Worm (Caenorhabditis elegans) whole organism, late embryonic: Measurements from ENCODE around the gene nhr-210.
A peak's percentile ranks its signal among the peaks of the same experiment; 100 is the strongest.

Experiments used
- C38D4.7 ChIP-seq: fragments of 200-800 bp; sonication (Bioruptor generic); optimal IDR thresholded peaks from 2 replicates; lab custom pipeline; 2018; ENCODE audit warnings: mild to moderate bottlenecking, missing genetic modification characterization, moderate library complexity, missing compliant biosample characterization
- K02D7.2 ChIP-seq: sonication (generic microtip); optimal IDR thresholded peaks from 2 replicates; lab custom pipeline; 2017; ENCODE audit warnings: mild to moderate bottlenecking, missing genetic modification characterization, missing compliant biosample characterization
- T23F11.4 ChIP-seq: fragments of 200-800 bp; sonication (Bioruptor generic); optimal IDR thresholded peaks from 2 replicates; lab custom pipeline; 2018; ENCODE audit warnings: mild to moderate bottlenecking, missing genetic modification characterization, missing compliant biosample characterization
- ceh-14 ChIP-seq: sonication (generic microtip); optimal IDR thresholded peaks from 2 replicates; lab custom pipeline; 2016; ENCODE audit warnings: missing genotype, missing genetic modification characterization, missing compliant biosample characterization
- ceh-19 ChIP-seq: fragments of 200-800 bp; sonication (Bioruptor generic); optimal IDR thresholded peaks from 2 replicates; lab custom pipeline; 2018; ENCODE audit warnings: mild to moderate bottlenecking, missing genetic modification characterization, missing compliant biosample characterization
- ceh-30 ChIP-seq: fragments of 150-350 bp; optimal IDR thresholded peaks from 2 replicates; lab custom pipeline; 2014; ENCODE audit warnings: missing biosample characterization, missing genetic modification characterization
- ceh-31 ChIP-seq: sonication (generic microtip); optimal IDR thresholded peaks from 2 replicates; lab custom pipeline; 2016; ENCODE audit warnings: missing genetic modification characterization, missing compliant biosample characterization
- ceh-34 ChIP-seq: sonication (generic microtip); optimal IDR thresholded peaks from 2 replicates; lab custom pipeline; 2016; ENCODE audit warnings: mild to moderate bottlenecking, missing genetic modification characterization, missing compliant biosample characterization
- ceh-45 ChIP-seq: fragments of 200-800 bp; sonication (Bioruptor generic); IDR thresholded peaks from 2 replicates; pipeline ENCODE4 v1.3.6; 2022; ENCODE audit warnings: missing genetic modification reagents, missing genetic modification characterization, missing compliant biosample characterization
- ceh-48 ChIP-seq: sonication (generic microtip); optimal IDR thresholded peaks from 2 replicates; lab custom pipeline; 2016; ENCODE audit warnings: missing genetic modification characterization, inconsistent platforms, missing compliant biosample characterization
- ceh-6 ChIP-seq: fragments of 200-800 bp; sonication (Bioruptor generic); optimal IDR thresholded peaks from 2 replicates; lab custom pipeline; 2018; ENCODE audit warnings: mild to moderate bottlenecking, missing genetic modification characterization, missing compliant biosample characterization
- ceh-9 ChIP-seq: sonication (generic microtip); optimal IDR thresholded peaks from 2 replicates; lab custom pipeline; 2016; ENCODE audit warnings: mild to moderate bottlenecking, missing genetic modification characterization, inconsistent platforms, missing compliant biosample characterization
- elt-2 ChIP-seq: sonication (generic microtip); optimal IDR thresholded peaks from 2 replicates; lab custom pipeline; 2016; ENCODE audit warnings: missing genetic modification reagents, missing genetic modification characterization, missing compliant biosample characterization
- ets-4 ChIP-seq: sonication (generic microtip); optimal IDR thresholded peaks from 2 replicates; lab custom pipeline; 2016; ENCODE audit warnings: missing genetic modification characterization, missing compliant biosample characterization
- eyg-1 ChIP-seq: sonication (generic microtip); optimal IDR thresholded peaks from 2 replicates; lab custom pipeline; 2016; ENCODE audit warnings: missing genotype, missing genetic modification characterization, missing compliant biosample characterization
- fkh-10 ChIP-seq: fragments of 150-350 bp; optimal IDR thresholded peaks from 2 replicates; lab custom pipeline; 2014; ENCODE audit warnings: missing biosample characterization, missing genetic modification reagents, missing genetic modification characterization
- gmeb-2 ChIP-seq: sonication (generic microtip); optimal IDR thresholded peaks from 2 replicates; lab custom pipeline; 2016; ENCODE audit warnings: missing genetic modification characterization, inconsistent platforms, missing compliant biosample characterization
- hlh-30 ChIP-seq: sonication (generic microtip); optimal IDR thresholded peaks from 2 replicates; lab custom pipeline; 2017; ENCODE audit warnings: antibody characterized with exemption, missing genetic modification characterization, missing compliant biosample characterization; ENCODE audit not compliant: insufficient read depth
- mec-3 ChIP-seq: sonication (generic microtip); optimal IDR thresholded peaks from 2 replicates; lab custom pipeline; 2016; ENCODE audit warnings: borderline replicate concordance, missing genetic modification characterization, missing compliant biosample characterization
- nfya-1 ChIP-seq: sonication (generic microtip); optimal IDR thresholded peaks from 2 replicates; lab custom pipeline; 2017; ENCODE audit warnings: missing genetic modification characterization, mild to moderate bottlenecking, missing compliant biosample characterization, antibody characterized with exemption, moderate library complexity
- nhr-11 ChIP-seq: fragments of 150-350 bp; optimal IDR thresholded peaks from 2 replicates; lab custom pipeline; 2014; ENCODE audit warnings: missing biosample characterization, missing genetic modification characterization
- nhr-232 ChIP-seq: sonication (generic microtip); optimal IDR thresholded peaks from 2 replicates; lab custom pipeline; 2016; ENCODE audit warnings: missing genetic modification characterization, missing compliant biosample characterization
- npax-4 ChIP-seq: sonication (generic microtip); optimal IDR thresholded peaks from 2 replicates; lab custom pipeline; 2016; ENCODE audit warnings: missing genetic modification characterization, missing compliant biosample characterization
- odd-2 ChIP-seq: sonication (generic microtip); optimal IDR thresholded peaks from 2 replicates; lab custom pipeline; 2017; ENCODE audit warnings: antibody characterized with exemption, mild to moderate bottlenecking, missing genetic modification characterization, missing compliant biosample characterization
- pax-1 ChIP-seq: fragments of 150-350 bp; optimal IDR thresholded peaks from 2 replicates; lab custom pipeline; 2014; ENCODE audit warnings: missing biosample characterization, missing genetic modification characterization
- pha-2 ChIP-seq: sonication (generic microtip); optimal IDR thresholded peaks from 2 replicates; lab custom pipeline; 2017; ENCODE audit warnings: mild to moderate bottlenecking, missing genetic modification characterization, missing compliant biosample characterization
- pha-4 ChIP-seq: fragments of 150-350 bp; optimal IDR thresholded peaks from 2 replicates; lab custom pipeline; 2018; ENCODE audit warnings: missing biosample characterization, missing genetic modification reagents, missing genetic modification characterization
- pqm-1 ChIP-seq: sonication (generic microtip); optimal IDR thresholded peaks from 2 replicates; lab custom pipeline; 2016; ENCODE audit warnings: missing genetic modification characterization, missing compliant biosample characterization
- sox-2 ChIP-seq: fragments of 200-800 bp; sonication (Bioruptor generic); IDR thresholded peaks from 2 replicates; pipeline ENCODE4 v1.3.6; 2022; ENCODE audit warnings: missing genetic modification reagents, missing genetic modification characterization, missing compliant biosample characterization
- sox-4 ChIP-seq: sonication (generic microtip); optimal IDR thresholded peaks from 2 replicates; lab custom pipeline; 2017; ENCODE audit warnings: mild to moderate bottlenecking, missing genetic modification characterization, inconsistent platforms, missing compliant biosample characterization
- syd-9 ChIP-seq: sonication (generic microtip); optimal IDR thresholded peaks from 2 replicates; lab custom pipeline; 2016; ENCODE audit warnings: mild to moderate bottlenecking, missing genetic modification characterization, moderate library complexity, missing compliant biosample characterization
- tbx-7 ChIP-seq: sonication (generic microtip); optimal IDR thresholded peaks from 2 replicates; lab custom pipeline; 2016; ENCODE audit warnings: missing genotype, missing genetic modification characterization, missing compliant biosample characterization
- ttx-3 ChIP-seq: sonication (generic microtip); optimal IDR thresholded peaks from 2 replicates; lab custom pipeline; 2016; ENCODE audit warnings: missing genetic modification reagents, missing genetic modification characterization, missing compliant biosample characterization
- unc-3 ChIP-seq, 2 experiments: fragments of 200-800 bp in 1 of 2; sonication (Bioruptor generic) in 1 of 2; sonication (generic microtip) in 1 of 2; conservative IDR thresholded peaks in 1 of 2; optimal IDR thresholded peaks in 1 of 2; 2 replicates each; pipeline versions ENCODE4 v1.3.6 to Lab custom; 2016 to 2022; ENCODE audit warnings: missing compliant biosample characterization in 2 of 2, missing genetic modification characterization in 2 of 2, missing genetic modification reagents in 1 of 2
- unc-42 ChIP-seq: sonication (generic microtip); optimal IDR thresholded peaks from 2 replicates; lab custom pipeline; 2016; ENCODE audit warnings: missing genotype, missing genetic modification characterization, missing compliant biosample characterization
- unc-55 ChIP-seq: sonication (generic microtip); optimal IDR thresholded peaks from 2 replicates; lab custom pipeline; 2017; ENCODE audit warnings: missing biosample characterization, missing genetic modification reagents, missing genetic modification characterization
- unc-86 ChIP-seq: sonication (generic microtip); optimal IDR thresholded peaks from 2 replicates; lab custom pipeline; 2016; ENCODE audit warnings: missing genetic modification characterization, missing compliant biosample characterization

The nhr-210 gene

DNA sequence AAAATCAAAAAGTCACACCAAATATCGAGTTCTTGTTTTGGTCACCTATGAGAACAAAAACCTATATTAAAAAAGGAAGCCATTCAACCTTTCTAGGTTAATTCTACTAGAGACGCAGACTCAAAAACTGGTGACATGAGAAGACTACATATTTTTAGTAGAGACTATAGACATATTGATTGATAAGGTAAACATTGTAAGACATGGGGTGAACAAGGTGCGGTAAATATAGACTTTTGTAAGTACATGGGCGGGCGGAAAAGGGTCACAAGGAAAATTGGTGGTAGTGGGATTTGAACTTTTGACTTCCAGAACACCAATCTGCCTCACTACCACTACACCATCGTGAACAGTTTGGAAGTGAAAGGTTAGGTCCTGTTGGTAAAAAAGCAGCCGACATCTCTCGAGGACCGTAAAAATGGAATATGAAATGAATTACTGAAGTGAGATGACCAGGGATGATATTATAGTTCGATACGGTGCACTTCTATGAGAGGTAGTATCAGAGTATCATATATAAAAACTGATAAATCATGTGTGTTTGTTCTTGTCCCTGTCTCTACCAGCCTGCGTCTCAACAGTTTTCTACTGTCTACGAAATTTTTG, 35.0 kb downstream of the nhr-210 start, which contains the start of gene nhr-212:
Gene nhr-212 (plus strand): TSS at position 573 of the 606 bp plus-strand sequence.
- no peak for TF ChIP-seq gmeb-2
- no peak for TF ChIP-seq tbx-7
- TF ChIP-seq nhr-232 (tag; lab: Kevin White, UChicago) = no peak
- no peak for TF ChIP-seq unc-3 (GFP tag; conservative IDR thresholded peaks at IDR 0.05; lab: Robert Waterston, UW)
- TF ChIP-seq unc-3 (tag; optimal IDR thresholded peaks at IDR 0.05; lab: Kevin White, UChicago) = no peak
- TF ChIP-seq odd-2 (tag; lab: Kevin White, UChicago) = no peak
- TF ChIP-seq ceh-48 (tag; lab: Kevin White, UChicago) = no peak

DNA sequence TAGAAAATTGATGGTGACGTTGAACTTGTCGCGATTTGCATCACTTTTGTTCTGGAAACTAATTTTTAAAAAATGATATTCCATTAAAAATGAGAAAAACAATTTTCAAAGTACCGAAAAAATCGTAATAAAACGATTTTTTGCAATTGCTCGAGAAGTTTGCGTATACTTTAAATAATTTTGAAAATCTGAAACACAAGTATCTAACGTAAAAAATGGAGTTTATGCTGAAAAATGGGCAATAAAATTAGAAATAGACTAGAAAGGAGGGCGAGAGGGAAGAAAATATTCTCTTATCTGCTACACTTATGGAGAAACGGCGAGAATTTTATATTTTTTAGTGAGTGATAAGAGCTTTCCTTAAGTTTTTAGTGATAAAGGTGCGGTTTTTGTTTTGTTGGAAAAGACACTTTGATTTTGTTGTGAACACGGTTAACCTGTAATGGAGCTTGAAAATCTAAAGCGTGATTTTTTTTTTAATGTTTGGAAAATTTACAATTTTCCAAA, 36.0 kb downstream of the nhr-210 start, which contains the start of gene nhr-130:
Gene nhr-130 (minus strand): TSS at position 51 of the 507 bp plus-strand sequence.
- no peak for TF ChIP-seq ceh-45 (GFP tag; lab: Robert Waterston, UW)
- no peak for TF ChIP-seq nfya-1 (tag; lab: Kevin White, UChicago)
- no peak for TF ChIP-seq npax-4 (tag; lab: Kevin White, UChicago)
- peak; percentile 59 for TF ChIP-seq elt-2 (tag; lab: Kevin White, UChicago)
- no peak for TF ChIP-seq hlh-30 (tag; lab: Kevin White, UChicago)
- no peak for TF ChIP-seq fkh-10 (GFP tag; lab: Kevin White, UChicago)
- no peak for TF ChIP-seq ceh-34 (tag; lab: Kevin White, UChicago)
- TF ChIP-seq unc-3 (GFP tag; conservative IDR thresholded peaks at IDR 0.05; lab: Robert Waterston, UW) = no peak
- TF ChIP-seq unc-3 (tag; optimal IDR thresholded peaks at IDR 0.05; lab: Kevin White, UChicago) = no peak
- TF ChIP-seq, all 69 proteins: peak for 1

DNA sequence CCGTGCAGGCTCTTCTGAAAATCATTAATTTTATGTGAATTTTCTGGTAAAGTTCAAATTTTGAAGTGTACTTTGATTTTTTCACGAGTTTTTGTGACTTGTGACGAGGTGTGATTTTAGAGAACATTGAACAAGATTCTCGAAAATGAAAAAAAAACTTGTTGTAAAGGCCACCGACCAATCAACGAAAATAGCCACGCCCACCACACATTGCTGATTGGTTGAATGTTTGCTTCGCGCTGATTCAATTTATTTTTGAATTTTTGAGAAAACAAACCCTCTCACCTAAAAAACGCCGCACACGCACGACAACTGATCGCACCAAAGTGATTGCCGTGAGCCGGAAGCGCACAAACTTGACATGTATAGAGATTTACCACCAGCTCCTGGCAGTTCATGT, 36.5 kb downstream of the nhr-210 start:
- no peak for TF ChIP-seq ets-4 (tag; lab: Kevin White, UChicago)
- TF ChIP-seq nfya-1 (tag; lab: Kevin White, UChicago) = peak; percentile 34
- TF ChIP-seq, all 69 proteins: peak for 1

DNA sequence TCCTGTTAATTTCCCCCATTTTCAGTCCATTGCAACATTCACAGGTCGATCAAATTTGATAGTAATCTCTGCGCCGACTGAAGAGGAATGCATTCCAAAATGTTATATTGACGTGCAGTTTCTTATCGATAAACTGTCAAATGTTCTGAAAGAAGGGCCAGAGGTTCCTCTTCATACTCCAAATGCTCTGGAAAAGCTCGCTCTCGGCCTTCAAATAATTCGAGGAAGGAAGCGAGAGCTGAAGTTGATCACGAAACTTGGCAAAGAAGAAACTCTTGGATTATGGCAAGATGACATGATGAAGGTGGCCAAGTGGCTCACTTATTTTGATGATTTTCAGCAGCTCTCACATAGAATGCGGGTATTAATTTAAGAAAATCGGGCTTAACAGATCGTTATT, 40.3 kb downstream of the nhr-210 start:
- TF ChIP-seq pax-1 (no peak), pha-2 (tag; lab: Kevin White, UChicago) (no peak), ceh-30 (no peak), syd-9 (tag; lab: Kevin White, UChicago) (no peak), ceh-6 (GFP tag; lab: Kevin White, UChicago) (no peak), unc-3 (GFP tag; conservative IDR thresholded peaks at IDR 0.05; lab: Robert Waterston, UW) (no peak), unc-3 (tag; optimal IDR thresholded peaks at IDR 0.05; lab: Kevin White, UChicago) (no peak), mec-3 (no peak), hlh-30 (tag; lab: Kevin White, UChicago) (no peak), ceh-31 (tag; lab: Kevin White, UChicago) (no peak), ttx-3 (tag; lab: Kevin White, UChicago) (no peak), elt-2 (tag; lab: Kevin White, UChicago) (no peak), unc-86 (tag; lab: Kevin White, UChicago) (no peak), tbx-7 (no peak), nhr-11 (tag; lab: Kevin White, UChicago) (no peak), T23F11.4 (GFP tag; lab: Kevin White, UChicago) (no peak), pqm-1 (tag; lab: Kevin White, UChicago) (no peak), odd-2 (tag; lab: Kevin White, UChicago) (no peak), eyg-1 (no peak), K02D7.2 (no peak)

DNA sequence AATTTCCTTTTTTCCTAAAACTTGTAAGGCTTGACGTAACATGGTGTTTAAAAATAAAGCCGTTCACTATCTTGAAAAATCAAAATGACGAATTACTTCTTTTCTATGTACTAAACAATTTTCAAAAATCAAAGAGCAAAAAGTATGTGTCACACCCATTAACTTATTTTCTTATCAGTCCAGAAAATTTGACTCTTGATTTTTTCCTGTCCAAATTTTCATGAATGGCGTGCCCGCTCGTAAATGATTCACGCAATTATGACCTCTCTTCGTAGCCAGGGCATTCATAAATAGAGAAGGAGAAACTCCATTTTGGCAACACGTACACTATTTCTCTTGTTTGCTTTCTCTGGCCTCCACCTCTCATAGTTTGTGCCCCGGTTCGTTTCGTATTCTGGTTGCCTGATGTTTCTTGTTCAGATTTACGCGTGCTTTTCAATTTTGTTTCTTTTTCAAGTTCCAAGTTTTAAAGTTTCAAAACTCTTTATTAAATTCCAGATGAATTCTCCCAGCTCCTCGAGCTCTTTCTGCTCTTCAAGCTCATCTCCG, 41.6 kb downstream of the nhr-210 start, which contains the start of gene nhr-55:
Gene nhr-55 (plus strand): TSS at position 499 of the 549 bp plus-strand sequence.
- TF ChIP-seq pax-1 (no peak), ceh-14 (tag; lab: Kevin White, UChicago) (no peak), unc-55 (GFP tag; lab: Kevin White, UChicago) (no peak), sox-2 (GFP tag; lab: Robert Waterston, UW) (no peak), ceh-9 (tag; lab: Kevin White, UChicago) (no peak), eyg-1 (no peak), elt-2 (tag; lab: Kevin White, UChicago) (no peak), pha-4 (tag; lab: Kevin White, UChicago) (no peak), ets-4 (tag; lab: Kevin White, UChicago) (no peak), pqm-1 (tag; lab: Kevin White, UChicago) (no peak), nfya-1 (tag; lab: Kevin White, UChicago) (no peak), C38D4.7 (GFP tag; lab: Kevin White, UChicago) (no peak), ceh-19 (no peak), unc-42 (no peak), sox-4 (tag; lab: Kevin White, UChicago) (no peak), T23F11.4 (GFP tag; lab: Kevin White, UChicago) (no peak)
